Fruit fly (Drosophila melanogaster): Measurements from ENCODE around the gene CG3223.

CG3223 gene

dm6 chr3R:8009080-8009620 lies at the start of gene CG3223, which contains the start of gene CG11052 (continued):
- TF ChIP-seq HmgZ (tag; optimal IDR thresholded peaks at IDR 0.05), result peak; percentile 66
- TF ChIP-seq gsb-n (tag; optimal IDR thresholded peaks at IDR 0.05), result no peak
- TF ChIP-seq CG17829 (tag; optimal IDR thresholded peaks at IDR 0.05), result peak; percentile 16
- no peak for TF ChIP-seq caup (GFP tag; optimal IDR thresholded peaks at IDR 0.05; ENCODE audit: severe bottlenecking)
- no peak for TF ChIP-seq Hr51 (GFP tag; optimal IDR thresholded peaks at IDR 0.05)
- TF ChIP-seq Sox102F (GFP tag; optimal IDR thresholded peaks at IDR 0.05), result no peak
- TF ChIP-seq exex (tag; optimal IDR thresholded peaks at IDR 0.05), result no peak
- peak; percentile 22 for TF ChIP-seq phol (tag; optimal IDR thresholded peaks at IDR 0.05)
- TF ChIP-seq ranshi (GFP tag; IDR thresholded peaks at IDR 0.05), result no peak
- TF ChIP-seq sug (tag; optimal IDR thresholded peaks at IDR 0.05), result peak; percentile 32
- TF ChIP-seq vfl (GFP tag; optimal IDR thresholded peaks at IDR 0.05), result no peak
- peak; percentile 21 for TF ChIP-seq kni (GFP tag; optimal IDR thresholded peaks at IDR 0.05)
- no peak for TF ChIP-seq CG17612 (GFP tag; IDR thresholded peaks at IDR 0.05)
- TF ChIP-seq Rfx (GFP tag; IDR thresholded peaks at IDR 0.05), result peak; percentile 55; the same call in 1 of the 2 replicates
- peak; percentile 50 for TF ChIP-seq CG2120 (GFP tag; optimal IDR thresholded peaks at IDR 0.05)
- no peak for TF ChIP-seq CG13894 (tag; optimal IDR thresholded peaks at IDR 0.05)
- no peak for TF ChIP-seq jumu (GFP tag; optimal IDR thresholded peaks at IDR 0.05)
- no peak for TF ChIP-seq CG9437 (GFP tag; optimal IDR thresholded peaks at IDR 0.05)
- peak; percentile 64 for TF ChIP-seq D19A (tag; optimal IDR thresholded peaks at IDR 0.05)
- peak; percentile 29 for TF ChIP-seq pho (GFP tag; optimal IDR thresholded peaks at IDR 0.05)
- TF ChIP-seq CG12236 (GFP tag; optimal IDR thresholded peaks at IDR 0.05), result no peak
- no peak for TF ChIP-seq usp (GFP tag; optimal IDR thresholded peaks at IDR 0.05)
- TF ChIP-seq BEAF-32 (GFP tag; optimal IDR thresholded peaks at IDR 0.05), result peak; percentile 55
- peak; percentile 25 for TF ChIP-seq lilli (GFP tag; optimal IDR thresholded peaks at IDR 0.05)
- TF ChIP-seq gem (tag; optimal IDR thresholded peaks at IDR 0.05), result no peak
- TF ChIP-seq CG1233 (GFP tag; optimal IDR thresholded peaks at IDR 0.05), result peak; percentile 36
- no peak for TF ChIP-seq odd (GFP tag; optimal IDR thresholded peaks at IDR 0.05)
- peak; percentile 85 for TF ChIP-seq CG30020 (tag; optimal IDR thresholded peaks at IDR 0.05)
- no peak for TF ChIP-seq ham (GFP tag; IDR thresholded peaks at IDR 0.05)
- TF ChIP-seq Dref (GFP tag; IDR thresholded peaks at IDR 0.05), result peak; percentile 68
- no peak for TF ChIP-seq jing (GFP tag; optimal IDR thresholded peaks at IDR 0.05)
- peak; percentile 74 for TF ChIP-seq sens (GFP tag)
- peak; percentile 94 for TF ChIP-seq Elba2 (GFP tag; optimal IDR thresholded peaks at IDR 0.05)
- TF ChIP-seq ssp (GFP tag; IDR thresholded peaks at IDR 0.05), result no peak
- no peak for TF ChIP-seq CG1024 (GFP tag; IDR thresholded peaks at IDR 0.05)
- TF ChIP-seq klu (GFP tag; IDR thresholded peaks at IDR 0.05), result no peak
- no peak for TF ChIP-seq PHDP (tag; optimal IDR thresholded peaks at IDR 0.05)
- TF ChIP-seq org-1 (GFP tag; optimal IDR thresholded peaks at IDR 0.05), result no peak
- no peak for TF ChIP-seq nerfin-1 (tag; optimal IDR thresholded peaks at IDR 0.05)
- no peak for TF ChIP-seq CG16813 (GFP tag; IDR thresholded peaks at IDR 0.05; ENCODE audit: partially characterized antibody)
- TF ChIP-seq CG7987 (GFP tag; optimal IDR thresholded peaks at IDR 0.05), result peak; percentile 21
- peak; percentile 44 for TF ChIP-seq CG13424 (tag; optimal IDR thresholded peaks at IDR 0.05)
- TF ChIP-seq knrl (GFP tag; IDR thresholded peaks at IDR 0.05; ENCODE audit: partially characterized antibody), result 0 out of 3 replicates have a peak, but pooled peaks have one; percentile 22
- peak in 1 of 2 experiments; percentile 21 for TF ChIP-seq dpn (GFP tag; optimal IDR thresholded peaks at IDR 0.05)
- TF ChIP-seq CG15011 (GFP tag; optimal IDR thresholded peaks at IDR 0.05), result no peak
- TF ChIP-seq CG1792 (GFP tag; optimal IDR thresholded peaks at IDR 0.05), result no peak
- TF ChIP-seq lab (GFP tag; optimal IDR thresholded peaks at IDR 0.05), result no peak
- TF ChIP-seq CG32532 (GFP tag; IDR thresholded peaks at IDR 0.05), result peak; percentile 16; the same call in 1 of the 2 replicates
- TF ChIP-seq sens-2 (GFP tag; IDR thresholded peaks at IDR 0.05), result no peak
- no peak for TF ChIP-seq Doc2 (GFP tag; IDR thresholded peaks at IDR 0.05)
